Worm (Caenorhabditis elegans): ENCODE measurements around the gene srd-46.

DNA sequence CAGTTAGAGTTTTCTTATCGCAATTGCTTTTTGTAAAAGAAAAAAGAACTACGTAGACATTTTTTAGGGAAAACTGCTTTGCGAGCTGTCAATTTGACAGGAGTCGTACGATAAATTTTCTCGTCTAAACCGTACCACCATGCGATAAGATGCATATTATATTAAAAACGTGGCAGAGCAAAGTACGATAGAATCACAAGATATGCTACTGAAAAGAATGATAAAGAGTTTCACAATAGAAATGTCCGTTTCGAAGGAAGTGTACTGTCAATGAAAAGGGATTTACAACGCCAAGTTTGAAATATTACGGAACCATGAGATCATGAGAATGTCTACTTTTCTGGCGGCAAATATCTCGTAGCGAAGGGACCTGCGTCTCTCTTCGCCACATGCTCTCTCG is 32.9 kb downstream of the srd-46 start, which contains the start of gene F19H6.5:
- no peak for TF ChIP-seq mdl-1 (tag; optimal IDR thresholded peaks at IDR 0.05)
- no peak for TF ChIP-seq egl-27 (tag; optimal IDR thresholded peaks at IDR 0.05)
- TF ChIP-seq snpc-4 (tag; optimal IDR thresholded peaks at IDR 0.05): no peak
- TF ChIP-seq ztf-1 (GFP tag; conservative IDR thresholded peaks at IDR 0.05): no peak

Data from whole organism, L2 larva.